Worm (Caenorhabditis elegans): Measurements from ENCODE around the gene twk-43.

The twk-43 gene

ce11 chrV:13301443-13301842, 44.6 kb upstream of the twk-43 start, which contains the start of gene ceh-79:
Gene ceh-79, plus strand, starts transcription at chrV:13301833.
- peak; percentile 64 for TF ChIP-seq elt-2 (tag; optimal IDR thresholded peaks at IDR 0.05)
- no peak for TF ChIP-seq unc-86 (tag; optimal IDR thresholded peaks at IDR 0.05)

- TF ChIP-seq F13H6.1 (tag; optimal IDR thresholded peaks at IDR 0.05) (no peak), nhr-11 (tag; optimal IDR thresholded peaks at IDR 0.05) (no peak), elt-2 (tag; optimal IDR thresholded peaks at IDR 0.05) (peak; percentile 50), tbx-2 (tag; optimal IDR thresholded peaks at IDR 0.05) (no peak)
Measured at ce11 chrV:13304663-13305188, 41.4 kb upstream of the twk-43 start, which contains the start of gene C26E1.2. Gene C26E1.2, plus strand, starts transcription at chrV:13305138.

ce11 chrV:13308616-13309015, 37.5 kb upstream of the twk-43 start, which contains the start of gene C50B6.1:
Gene C50B6.1, plus strand, starts transcription at chrV:13308916.
- TF ChIP-seq dve-1 (tag; optimal IDR thresholded peaks at IDR 0.05) (no peak), sox-4 (tag; optimal IDR thresholded peaks at IDR 0.05) (no peak), nhr-232 (tag; optimal IDR thresholded peaks at IDR 0.05) (no peak), gmeb-2 (tag; optimal IDR thresholded peaks at IDR 0.05) (no peak), ztf-16 (tag; optimal IDR thresholded peaks at IDR 0.05) (no peak), hlh-8 (tag; optimal IDR thresholded peaks at IDR 0.05) (no peak), lim-6 (tag; optimal IDR thresholded peaks at IDR 0.05) (no peak), C08G9.2 (tag; optimal IDR thresholded peaks at IDR 0.05) (no peak), unc-55 (GFP tag; optimal IDR thresholded peaks at IDR 0.05) (no peak), T23F11.4 (GFP tag; optimal IDR thresholded peaks at IDR 0.05) (no peak)

ce11 chrV:13309806-13310205, 36.3 kb upstream of the twk-43 start:
- TF ChIP-seq ref-2 (tag; optimal IDR thresholded peaks at IDR 0.05) (no peak), pat-9 (tag; optimal IDR thresholded peaks at IDR 0.05) (no peak), F13H6.1 (tag; optimal IDR thresholded peaks at IDR 0.05) (no peak), unc-3 (GFP tag; conservative IDR thresholded peaks at IDR 0.05) (no peak), unc-3 (tag; optimal IDR thresholded peaks at IDR 0.05) (no peak)

DNA sequence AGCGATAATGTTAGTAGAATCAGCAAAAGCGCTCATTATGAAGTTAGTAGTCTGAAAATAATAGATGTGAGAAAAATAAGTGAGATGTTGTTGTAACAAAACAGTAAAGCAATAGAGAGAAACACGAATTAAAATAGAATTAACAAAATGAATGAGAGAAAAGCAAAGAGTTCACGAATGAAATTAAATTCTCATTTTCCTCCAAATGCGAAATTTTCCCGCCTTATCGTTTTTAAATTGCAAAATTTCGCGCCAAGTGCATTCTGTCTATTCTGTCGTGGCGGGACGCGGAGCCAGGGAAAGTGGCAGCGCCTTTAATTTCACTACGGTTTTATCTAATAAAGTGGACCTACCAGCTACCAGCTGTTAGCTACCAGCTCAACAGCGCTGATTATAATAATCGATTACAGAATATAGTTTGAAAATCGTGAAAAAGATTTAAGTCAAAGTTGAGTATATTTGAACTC, 33.8 kb upstream of the twk-43 start, which contains the start of gene nasp-2:
nasp-2 (minus strand) TSS at position 51 of the 467 bp plus-strand sequence.
- TF ChIP-seq tbx-2 (tag; optimal IDR thresholded peaks at IDR 0.05), result no peak
- no peak for TF ChIP-seq ceh-19 (GFP tag; optimal IDR thresholded peaks at IDR 0.05)
- TF ChIP-seq nhr-232 (tag; optimal IDR thresholded peaks at IDR 0.05), result no peak
- TF ChIP-seq ceh-45 (GFP tag; IDR thresholded peaks at IDR 0.05), result no peak
- TF ChIP-seq pha-4 (tag; optimal IDR thresholded peaks at IDR 0.05), result no peak
- no peak for TF ChIP-seq unc-3 (GFP tag; conservative IDR thresholded peaks at IDR 0.05)
- TF ChIP-seq unc-3 (tag; optimal IDR thresholded peaks at IDR 0.05), result no peak
- TF ChIP-seq rnt-1 (tag; optimal IDR thresholded peaks at IDR 0.05), result no peak
- no peak for TF ChIP-seq ahr-1 (tag; optimal IDR thresholded peaks at IDR 0.05)
- TF ChIP-seq ceh-9 (tag; optimal IDR thresholded peaks at IDR 0.05), result no peak
- TF ChIP-seq zip-5 (tag; optimal IDR thresholded peaks at IDR 0.05), result no peak
- TF ChIP-seq C38D4.7 (GFP tag; optimal IDR thresholded peaks at IDR 0.05), result no peak
- no peak for TF ChIP-seq hlh-30 (tag; optimal IDR thresholded peaks at IDR 0.05; ENCODE audit: insufficient read depth)
- TF ChIP-seq sox-2 (GFP tag; IDR thresholded peaks at IDR 0.05), result no peak
- no peak for TF ChIP-seq ref-2 (tag; optimal IDR thresholded peaks at IDR 0.05)
- TF ChIP-seq sox-4 (tag; optimal IDR thresholded peaks at IDR 0.05), result no peak

DNA sequence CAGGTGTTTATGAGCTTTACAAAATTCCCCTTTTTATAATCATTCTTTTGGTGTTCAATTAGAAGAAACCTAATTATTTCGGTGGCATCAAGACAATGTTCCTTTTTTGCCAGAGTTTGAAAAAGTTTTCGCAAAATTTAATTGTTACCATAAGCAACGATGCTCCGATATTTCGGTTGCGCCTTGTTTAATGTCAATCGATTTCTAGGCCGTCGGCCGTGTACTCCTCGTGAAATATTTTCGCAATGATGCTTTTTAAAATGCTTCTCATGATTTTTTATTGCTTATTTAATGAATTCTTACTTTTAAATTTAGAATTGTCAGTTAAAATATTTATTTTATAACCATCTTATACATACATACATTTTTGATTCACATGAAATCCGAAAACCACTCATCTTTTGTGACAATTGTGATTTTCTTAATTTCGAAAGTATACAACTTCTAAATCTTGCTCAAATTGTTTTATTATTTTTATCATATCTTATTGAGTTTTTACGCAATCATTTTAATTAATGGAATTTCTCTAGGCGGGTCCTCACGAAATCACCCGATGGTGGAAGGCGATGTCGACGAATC, 32.9 kb upstream of the twk-43 start, which contains the start of gene C50B6.3:
C50B6.3 (plus strand) TSS at position 529 of the 579 bp plus-strand sequence.
- no peak for TF ChIP-seq hlh-30 (tag; optimal IDR thresholded peaks at IDR 0.05; ENCODE audit: insufficient read depth)
- no peak for TF ChIP-seq ceh-22 (tag; optimal IDR thresholded peaks at IDR 0.05)
- TF ChIP-seq zip-5 (tag; optimal IDR thresholded peaks at IDR 0.05), result peak; percentile 28
- no peak for TF ChIP-seq dmd-4 (tag; optimal IDR thresholded peaks at IDR 0.05; ENCODE audit: borderline replicate concordance)
- peak; percentile 74 for TF ChIP-seq ref-2 (tag; optimal IDR thresholded peaks at IDR 0.05)
- peak; percentile 38 for TF ChIP-seq nfya-1 (tag; optimal IDR thresholded peaks at IDR 0.05)
- no peak for TF ChIP-seq pha-2 (tag; optimal IDR thresholded peaks at IDR 0.05)
- no peak for TF ChIP-seq madf-2 (tag; optimal IDR thresholded peaks at IDR 0.05)
- peak; percentile 26 for TF ChIP-seq unc-55 (GFP tag; optimal IDR thresholded peaks at IDR 0.05)
- peak; percentile 85 for TF ChIP-seq ets-4 (tag; optimal IDR thresholded peaks at IDR 0.05)
- TF ChIP-seq tbx-7 (tag; optimal IDR thresholded peaks at IDR 0.05), result peak; percentile 65
- TF ChIP-seq unc-42 (tag; optimal IDR thresholded peaks at IDR 0.05), result peak; percentile 72
- TF ChIP-seq rnt-1 (tag; optimal IDR thresholded peaks at IDR 0.05), result peak; percentile 53
- TF ChIP-seq C08G9.2 (tag; optimal IDR thresholded peaks at IDR 0.05), result peak; percentile 92
- peak; percentile 39 for TF ChIP-seq ceh-34 (tag; optimal IDR thresholded peaks at IDR 0.05)
- TF ChIP-seq ceh-31 (tag; optimal IDR thresholded peaks at IDR 0.05), result peak; percentile 88
- no peak for TF ChIP-seq hlh-15 (tag; optimal IDR thresholded peaks at IDR 0.05)
- TF ChIP-seq ceh-2 (tag; optimal IDR thresholded peaks at IDR 0.05), result peak; percentile 89
- no peak for TF ChIP-seq ceh-9 (tag; optimal IDR thresholded peaks at IDR 0.05)

All from whole organism, late embryonic.